Fruit fly (Drosophila melanogaster): Measurements from ENCODE around the gene DnaJ-1.

DNA sequence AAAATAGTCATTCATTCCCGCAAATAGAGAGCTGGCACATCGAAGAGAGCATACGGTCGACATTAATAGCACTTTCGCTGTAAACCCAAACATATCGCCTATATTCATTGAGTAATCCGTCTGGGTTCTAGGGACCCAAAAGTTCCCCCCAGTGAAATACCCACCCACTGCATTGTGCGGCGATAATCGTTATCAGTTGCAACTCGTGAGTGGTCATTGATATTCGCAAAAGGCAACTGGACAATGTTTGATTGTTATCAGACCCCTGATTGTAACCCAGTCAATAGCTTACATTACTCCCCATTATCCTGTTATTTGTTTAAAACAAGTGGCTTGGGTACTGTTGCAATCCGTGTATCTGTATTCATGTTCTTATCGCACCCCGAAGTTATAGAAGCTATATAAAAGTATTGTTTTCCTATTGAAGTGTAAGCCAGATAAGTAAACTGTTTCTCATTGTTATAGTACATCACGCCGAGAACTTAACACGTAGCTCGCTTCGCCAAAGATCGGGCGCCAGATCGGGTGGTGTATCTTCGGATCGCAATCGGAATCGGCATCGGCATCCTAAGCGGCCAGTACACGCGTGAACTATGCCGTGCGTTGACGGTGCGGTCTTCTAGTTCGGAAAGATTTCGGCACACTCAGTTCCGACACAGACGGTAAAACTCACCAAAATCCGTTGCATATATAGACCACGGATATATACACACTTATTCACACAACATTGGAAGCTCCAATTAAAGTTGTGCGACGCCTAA, 1.8 kb upstream of the DnaJ-1 start:
- no peak for TF ChIP-seq CG14655 (GFP tag; optimal IDR thresholded peaks at IDR 0.05)
- TF ChIP-seq CG34367 (tag; optimal IDR thresholded peaks at IDR 0.05) = no peak
- no peak for TF ChIP-seq Pif1B (GFP tag; optimal IDR thresholded peaks at IDR 0.05)
- TF ChIP-seq Ets98B (GFP tag; IDR thresholded peaks at IDR 0.05) = no peak
